Worm (Caenorhabditis elegans) whole organism, L4 larva: ENCODE measurements around the gene clec-140.

Source experiments
- dpl-1 ChIP-seq: fragments of 150-350 bp; optimal IDR thresholded peaks from 2 replicates; lab custom pipeline; 2014; ENCODE audit warnings: missing biosample characterization, missing genetic modification reagents, missing genetic modification characterization
- jun-1 ChIP-seq: fragments of 150-350 bp; optimal IDR thresholded peaks from 2 replicates; lab custom pipeline; 2014; ENCODE audit warnings: missing biosample characterization, missing genetic modification reagents, missing genetic modification characterization
- nhr-41 ChIP-seq: fragments of 200-800 bp; sonication (Bioruptor generic); IDR thresholded peaks from 2 replicates; pipeline ENCODE4 v1.3.6; 2022; ENCODE audit warnings: missing genetic modification reagents, missing genetic modification characterization, missing compliant biosample characterization
- pha-4 ChIP-seq, 2 experiments: fragments of 150-350 bp in 1 of 2; fragments of 200-800 bp in 1 of 2; sonication (Bioruptor generic) in 1 of 2; IDR thresholded peaks in 1 of 2; optimal IDR thresholded peaks in 1 of 2; 2 replicates each; pipeline versions ENCODE4 v1.3.6 to Lab custom; 2014 to 2022; ENCODE audit warnings: missing genetic modification characterization in 2 of 2, missing genetic modification reagents in 2 of 2, missing biosample characterization in 1 of 2, missing compliant biosample characterization in 1 of 2

- TF ChIP-seq dpl-1 (GFP tag; lab: Kevin White, UChicago) (no peak), pha-4 (GFP tag; IDR thresholded peaks at IDR 0.05; lab: Robert Waterston, UW) (no peak), pha-4 (tag; optimal IDR thresholded peaks at IDR 0.05; lab: Kevin White, UChicago) (no peak), jun-1 (tag; lab: Kevin White, UChicago) (no peak), nhr-41 (GFP tag; lab: Robert Waterston, UW) (no peak)
Observed at ce11 chrII:4689477-4689876, 16.6 kb downstream of the clec-140 start, which contains the start of gene F10G7.12.
